Worm (Caenorhabditis elegans): Measurements from ENCODE around the gene nas-12.

Gene nas-12

DNA sequence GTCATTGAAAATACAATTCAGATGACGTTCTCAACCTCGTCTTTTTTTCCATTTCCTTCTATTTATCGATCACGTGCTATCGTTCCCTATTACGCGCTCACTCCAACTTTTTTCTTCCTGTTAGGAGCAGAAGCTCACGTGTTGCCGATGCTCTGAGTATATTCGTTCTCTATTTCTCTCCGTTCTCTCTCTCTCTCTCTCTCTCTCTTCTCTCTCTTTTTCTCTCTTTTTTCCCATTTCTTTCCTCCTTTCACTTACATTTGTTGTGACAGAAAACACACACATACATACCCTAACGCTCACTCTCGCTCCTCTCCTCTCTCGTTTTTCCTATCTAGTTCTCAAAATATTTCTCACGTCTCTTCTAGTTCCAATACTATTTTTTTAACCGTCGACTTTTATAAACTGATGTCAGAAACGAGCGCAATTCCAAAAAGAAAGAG lies 28.5 kb downstream of the nas-12 start:
- no peak for TF ChIP-seq unc-62 (GFP tag; optimal IDR thresholded peaks at IDR 0.05)

- no peak for TF ChIP-seq unc-62 (GFP tag; optimal IDR thresholded peaks at IDR 0.05)
Observed at ce11 chrIV:10252886-10253639, 29.2 kb downstream of the nas-12 start.

DNA sequence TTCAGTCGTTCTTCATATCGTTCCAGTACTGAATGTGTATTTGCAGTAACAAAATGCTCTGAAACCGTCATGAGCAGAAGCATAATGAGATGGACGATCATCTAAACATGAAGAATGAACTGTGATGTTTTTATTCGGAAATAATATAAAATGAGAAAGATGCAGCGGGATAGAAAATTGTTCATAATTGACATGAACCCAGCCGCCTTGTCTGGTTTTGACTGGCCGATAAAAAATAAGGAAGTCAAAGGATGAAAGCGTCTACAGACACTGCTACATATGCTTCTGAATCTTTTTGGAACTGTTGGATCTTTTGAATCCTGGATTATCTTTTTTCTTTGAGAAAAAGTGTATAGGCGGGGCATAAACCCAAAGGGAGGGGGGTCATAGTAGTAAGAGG lies 35.7 kb downstream of the nas-12 start, which contains the start of gene F01G10.9:
TSS of gene F01G10.9 (minus strand) at position 101 of the 400 bp plus-strand sequence.
- no peak for TF ChIP-seq unc-62 (GFP tag; optimal IDR thresholded peaks at IDR 0.05)

DNA sequence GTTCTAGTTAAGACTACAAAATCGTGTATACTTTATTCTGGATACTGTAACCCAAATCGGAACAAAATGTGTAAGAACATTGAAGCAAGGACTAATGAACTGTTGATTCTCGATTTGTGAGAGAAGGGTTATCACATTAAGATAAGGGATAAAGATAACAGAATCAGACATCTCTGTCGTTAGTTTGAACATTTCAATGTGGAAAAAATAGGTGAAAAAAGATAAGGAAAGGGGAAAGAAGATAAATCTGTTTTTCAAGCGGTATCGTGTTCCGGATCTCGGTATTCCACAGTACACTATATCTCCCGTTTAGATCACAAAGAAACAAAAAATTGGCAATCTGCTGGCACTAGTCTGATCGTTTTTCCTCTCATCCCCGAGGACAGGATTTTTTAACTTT lies 37.2 kb downstream of the nas-12 start:
- TF ChIP-seq unc-62 (GFP tag; optimal IDR thresholded peaks at IDR 0.05) = no peak

DNA sequence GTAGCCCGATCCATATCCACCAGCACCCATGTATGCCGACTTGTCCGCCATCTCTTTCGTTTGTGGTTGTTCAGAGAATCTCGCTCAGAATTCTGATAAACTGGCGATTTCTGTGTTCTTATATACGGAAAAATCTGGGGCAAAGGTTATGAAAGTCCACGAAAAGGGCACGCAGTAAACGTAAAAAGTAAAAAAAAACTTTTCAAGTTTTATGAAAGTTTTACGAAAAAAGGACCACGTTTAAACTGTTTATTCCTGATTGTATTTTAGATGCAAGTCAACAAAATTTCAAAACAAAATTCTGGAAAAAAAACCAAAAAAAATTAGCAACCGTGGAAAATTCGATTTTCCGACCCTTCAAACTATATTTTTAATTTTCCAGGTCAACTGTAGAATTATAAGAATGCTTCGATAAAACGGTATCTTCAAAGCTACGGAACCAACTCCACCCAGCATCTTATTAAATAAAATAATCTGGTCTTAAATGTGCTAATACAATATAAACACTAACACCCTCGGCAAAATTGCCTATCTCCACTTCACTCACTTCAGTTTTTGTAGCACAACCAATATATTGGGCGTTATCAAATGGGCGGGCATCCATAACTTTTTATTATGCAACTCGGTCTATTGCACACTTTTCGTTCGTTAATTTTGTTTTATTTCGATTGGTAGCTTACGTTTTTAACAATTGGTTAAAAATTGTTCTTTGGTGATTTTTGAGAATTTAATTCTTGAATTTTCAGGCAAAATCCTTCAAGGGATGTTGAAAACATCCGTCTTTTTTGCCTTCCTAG lies 45.5 kb downstream of the nas-12 start, which contains the start of the genes nspd-7 and Y43C5A.2:
TSS of gene nspd-7 (minus strand) at position 51 of the 797 bp plus-strand sequence.
TSS of gene Y43C5A.2 (plus strand) at position 747 of the 797 bp plus-strand sequence.
- no peak for TF ChIP-seq unc-62 (GFP tag; optimal IDR thresholded peaks at IDR 0.05)

DNA sequence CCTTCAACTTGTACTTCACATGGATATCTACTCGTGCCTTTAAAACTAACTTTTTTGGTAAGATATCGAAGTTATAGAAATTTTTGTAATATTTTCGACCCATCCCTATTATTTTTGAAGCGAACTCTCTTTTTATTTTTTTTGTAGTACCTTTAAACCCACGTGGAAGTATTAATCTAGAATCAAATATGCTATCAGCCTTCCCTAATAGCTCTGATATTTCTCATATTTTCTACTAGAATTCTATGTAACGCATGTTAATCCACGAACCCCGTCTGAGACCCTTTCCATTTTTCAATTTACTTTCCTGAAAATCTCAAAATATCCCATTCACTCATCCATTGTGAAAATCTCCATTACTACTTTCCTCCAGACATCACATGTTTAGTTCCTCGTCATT lies 49.5 kb downstream of the nas-12 start:
- no peak for TF ChIP-seq unc-62 (GFP tag; optimal IDR thresholded peaks at IDR 0.05)

DNA sequence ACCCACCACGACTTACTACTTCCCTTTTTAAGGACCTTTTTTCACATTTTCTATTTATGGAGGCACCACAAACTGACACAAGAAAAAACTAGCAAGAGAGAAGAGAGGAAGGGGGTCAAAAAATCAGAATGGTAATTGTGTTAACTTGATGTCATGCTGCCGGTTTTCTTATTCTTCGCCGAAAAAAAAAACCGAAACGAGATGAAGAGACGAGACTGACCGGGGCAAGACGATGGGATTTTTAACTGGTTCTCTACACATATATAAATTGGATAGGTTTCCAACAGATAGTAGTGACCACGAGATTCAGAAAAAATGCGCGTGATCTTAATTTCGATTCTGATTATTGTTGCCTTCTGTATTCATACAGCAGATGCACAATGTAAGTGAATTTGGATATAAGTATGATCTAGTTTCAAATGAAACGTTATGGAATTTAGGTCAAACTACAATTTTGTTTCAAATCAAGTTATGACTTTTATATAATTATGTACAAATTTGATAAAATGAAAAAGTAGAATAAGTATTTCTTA lies 50.0 kb downstream of the nas-12 start, which contains the start of gene Y43C5A.3:
TSS of gene Y43C5A.3 (plus strand) at position 256 of the 533 bp plus-strand sequence.
- no peak for TF ChIP-seq unc-62 (GFP tag; optimal IDR thresholded peaks at IDR 0.05)

DNA sequence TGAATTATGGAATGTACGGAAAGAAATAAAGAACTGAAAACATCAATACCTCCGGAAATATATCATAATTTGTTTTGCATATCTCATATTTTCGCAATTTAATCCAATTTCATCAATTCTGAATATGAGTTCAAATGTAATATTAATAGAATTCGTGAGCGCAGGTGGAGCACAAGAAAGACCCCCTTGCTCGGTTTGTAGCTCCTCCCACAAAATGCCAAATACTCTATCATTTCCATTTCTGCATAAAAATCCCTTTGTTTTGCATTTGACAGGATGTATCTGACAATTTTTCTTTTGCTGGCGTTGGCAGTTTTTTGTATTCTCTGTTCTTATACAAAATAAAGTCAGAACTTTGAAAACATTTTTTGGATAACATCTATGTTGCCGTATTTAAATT lies 51.2 kb downstream of the nas-12 start:
- TF ChIP-seq unc-62 (GFP tag; optimal IDR thresholded peaks at IDR 0.05) = no peak

Measured in whole organism, dauer.